Worm (Caenorhabditis elegans): Measurements from ENCODE around the gene abu-15.

The abu-15 gene

ce11 chrV:5119679-5120078 is 38.7 kb upstream of the abu-15 start, which contains the start of gene sid-1:
TSS of gene sid-1 (plus strand) at chrV:5119970.
- TF ChIP-seq C08G9.2 (tag; optimal IDR thresholded peaks at IDR 0.05) = no peak
- no peak for TF ChIP-seq ceh-34 (tag; optimal IDR thresholded peaks at IDR 0.05)
- TF ChIP-seq npax-4 (tag; optimal IDR thresholded peaks at IDR 0.05) = no peak
- no peak for TF ChIP-seq ceh-22 (tag; optimal IDR thresholded peaks at IDR 0.05)
- TF ChIP-seq sox-4 (tag; optimal IDR thresholded peaks at IDR 0.05) = no peak
- no peak for TF ChIP-seq lin-11 (tag; optimal IDR thresholded peaks at IDR 0.05)
- TF ChIP-seq nfya-1 (tag; optimal IDR thresholded peaks at IDR 0.05) = no peak
- TF ChIP-seq ttx-3 (tag; optimal IDR thresholded peaks at IDR 0.05) = no peak
- TF ChIP-seq fkh-10 (GFP tag; optimal IDR thresholded peaks at IDR 0.05) = no peak
- no peak for TF ChIP-seq ceh-48 (tag; optimal IDR thresholded peaks at IDR 0.05)
- no peak for TF ChIP-seq hlh-15 (tag; optimal IDR thresholded peaks at IDR 0.05)
- no peak for TF ChIP-seq sox-2 (GFP tag; IDR thresholded peaks at IDR 0.05)
- TF ChIP-seq unc-3 (GFP tag; conservative IDR thresholded peaks at IDR 0.05) = no peak
- no peak for TF ChIP-seq unc-3 (tag; optimal IDR thresholded peaks at IDR 0.05)
- TF ChIP-seq eyg-1 (tag; optimal IDR thresholded peaks at IDR 0.05) = no peak
- no peak for TF ChIP-seq odd-2 (tag; optimal IDR thresholded peaks at IDR 0.05)
- TF ChIP-seq tbx-2 (tag; optimal IDR thresholded peaks at IDR 0.05) = no peak

DNA sequence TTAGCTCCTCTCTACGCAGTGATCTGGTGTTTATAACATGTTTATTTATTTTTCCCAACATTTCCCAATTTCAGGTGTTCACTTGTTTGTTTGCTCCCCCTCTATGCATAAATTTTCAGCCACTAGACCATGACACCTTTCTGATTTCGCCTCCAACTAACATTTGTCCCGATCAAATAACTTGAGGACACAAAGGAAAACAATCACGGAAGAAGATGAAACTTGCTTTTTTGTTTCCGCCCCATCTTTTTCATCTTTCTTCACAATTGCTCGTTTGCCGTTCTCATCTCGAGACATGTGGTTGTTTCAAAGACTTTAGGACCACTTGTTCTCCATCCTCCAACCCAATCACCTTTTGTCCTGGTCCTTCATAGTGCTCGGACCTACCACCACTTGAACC is 31.6 kb upstream of the abu-15 start, which contains the start of gene F14F9.5:
TSS of gene F14F9.5 (plus strand) at position 301 of the 400 bp plus-strand sequence.
- no peak for TF ChIP-seq nhr-232 (tag; optimal IDR thresholded peaks at IDR 0.05)
- TF ChIP-seq hlh-8 (tag; optimal IDR thresholded peaks at IDR 0.05) = no peak
- TF ChIP-seq pha-4 (tag; optimal IDR thresholded peaks at IDR 0.05) = no peak
- no peak for TF ChIP-seq ama-1 (optimal IDR thresholded peaks at IDR 0.05)
- no peak for TF ChIP-seq unc-86 (tag; optimal IDR thresholded peaks at IDR 0.05)
- no peak for TF ChIP-seq hlh-6 (tag; optimal IDR thresholded peaks at IDR 0.05)
- TF ChIP-seq nfya-1 (tag; optimal IDR thresholded peaks at IDR 0.05) = no peak

- no peak for TF ChIP-seq T23F11.4 (GFP tag; optimal IDR thresholded peaks at IDR 0.05)
- TF ChIP-seq ama-1 (optimal IDR thresholded peaks at IDR 0.05) = no peak
- no peak for TF ChIP-seq fax-1 (tag; optimal IDR thresholded peaks at IDR 0.05)
- no peak for TF ChIP-seq sox-4 (tag; optimal IDR thresholded peaks at IDR 0.05)
- TF ChIP-seq syd-9 (tag; optimal IDR thresholded peaks at IDR 0.05) = no peak
- TF ChIP-seq dmd-4 (tag; optimal IDR thresholded peaks at IDR 0.05; ENCODE audit: borderline replicate concordance) = no peak
- TF ChIP-seq ztf-16 (tag; optimal IDR thresholded peaks at IDR 0.05) = no peak
- no peak for TF ChIP-seq pqm-1 (tag; optimal IDR thresholded peaks at IDR 0.05)
- no peak for TF ChIP-seq ceh-2 (tag; optimal IDR thresholded peaks at IDR 0.05)
- no peak for TF ChIP-seq C08G9.2 (tag; optimal IDR thresholded peaks at IDR 0.05)
- no peak for TF ChIP-seq ttx-3 (tag; optimal IDR thresholded peaks at IDR 0.05)
- TF ChIP-seq ceh-9 (tag; optimal IDR thresholded peaks at IDR 0.05) = no peak
These were observed 28.4 kb upstream of the abu-15 start, which contains the start of gene F14F9.8 for ce11 chrV:5130018-5130417. TSS of gene F14F9.8 (plus strand) at chrV:5130318.

- TF ChIP-seq ref-2 (tag; optimal IDR thresholded peaks at IDR 0.05) = no peak
- TF ChIP-seq dve-1 (tag; optimal IDR thresholded peaks at IDR 0.05) = no peak
- TF ChIP-seq K02D7.2 (tag; optimal IDR thresholded peaks at IDR 0.05) = no peak
- no peak for TF ChIP-seq nhr-232 (tag; optimal IDR thresholded peaks at IDR 0.05)
- TF ChIP-seq ama-1 (optimal IDR thresholded peaks at IDR 0.05) = no peak
- no peak for TF ChIP-seq unc-55 (GFP tag; optimal IDR thresholded peaks at IDR 0.05)
- TF ChIP-seq madf-2 (tag; optimal IDR thresholded peaks at IDR 0.05) = no peak
- TF ChIP-seq dmd-4 (tag; optimal IDR thresholded peaks at IDR 0.05; ENCODE audit: borderline replicate concordance) = no peak
These were observed 27.0 kb upstream of the abu-15 start for ce11 chrV:5131380-5131779.

ce11 chrV:5132441-5132840 is 26.0 kb upstream of the abu-15 start, which contains the start of gene F14F9.4:
TSS of gene F14F9.4 (plus strand) at chrV:5132741.
- TF ChIP-seq T23F11.4 (GFP tag; optimal IDR thresholded peaks at IDR 0.05) (no peak), ceh-22 (tag; optimal IDR thresholded peaks at IDR 0.05) (no peak), mec-3 (tag; optimal IDR thresholded peaks at IDR 0.05; ENCODE audit: borderline replicate concordance) (no peak), hlh-15 (tag; optimal IDR thresholded peaks at IDR 0.05) (no peak), dve-1 (tag; optimal IDR thresholded peaks at IDR 0.05) (no peak), nhr-232 (tag; optimal IDR thresholded peaks at IDR 0.05) (no peak), elt-2 (tag; optimal IDR thresholded peaks at IDR 0.05) (no peak), ama-1 (optimal IDR thresholded peaks at IDR 0.05) (no peak), pha-4 (tag; optimal IDR thresholded peaks at IDR 0.05) (no peak), unc-42 (tag; optimal IDR thresholded peaks at IDR 0.05) (no peak), sox-2 (GFP tag; IDR thresholded peaks at IDR 0.05) (no peak), ceh-6 (GFP tag; optimal IDR thresholded peaks at IDR 0.05) (no peak), fax-1 (tag; optimal IDR thresholded peaks at IDR 0.05) (no peak), madf-2 (tag; optimal IDR thresholded peaks at IDR 0.05) (no peak), pag-3 (tag; optimal IDR thresholded peaks at IDR 0.05; ENCODE audit: borderline replicate concordance) (no peak), ceh-14 (tag; optimal IDR thresholded peaks at IDR 0.05) (no peak), pha-2 (tag; optimal IDR thresholded peaks at IDR 0.05) (no peak), K02D7.2 (tag; optimal IDR thresholded peaks at IDR 0.05) (no peak), F13H6.1 (tag; optimal IDR thresholded peaks at IDR 0.05) (no peak)
